Worm (Caenorhabditis elegans) whole organism, L3 larva: ENCODE results near the gene F46H6.5.

ENCODE experiments used
- ceh-9 ChIP-seq: sonication (generic microtip); optimal IDR thresholded peaks from 2 replicates; lab custom pipeline; 2018; ENCODE audit warnings: missing biosample characterization, missing genetic modification characterization
- daf-12 ChIP-seq: fragments of 150-350 bp; optimal IDR thresholded peaks from 2 replicates; lab custom pipeline; 2014; ENCODE audit warnings: missing biosample characterization, missing genetic modification reagents, missing genetic modification characterization
- egl-27 ChIP-seq: sonication (generic microtip); optimal IDR thresholded peaks from 4 replicates; lab custom pipeline; 2017; ENCODE audit warnings: missing biosample characterization, missing genetic modification reagents, missing genetic modification characterization
- fkh-10 ChIP-seq: sonication (generic microtip); optimal IDR thresholded peaks from 2 replicates; lab custom pipeline; 2017; ENCODE audit warnings: missing biosample characterization, missing genetic modification reagents, missing genetic modification characterization
- lin-39 ChIP-seq: fragments of 150-350 bp; optimal IDR thresholded peaks from 2 replicates; lab custom pipeline; 2018; ENCODE audit warnings: missing biosample characterization, missing genetic modification reagents, missing genetic modification characterization
- mdl-1 ChIP-seq: fragments of 150-350 bp; optimal IDR thresholded peaks from 2 replicates; lab custom pipeline; 2014; ENCODE audit warnings: missing biosample characterization, missing genetic modification characterization
- nhr-237 ChIP-seq: fragments of 150-350 bp; optimal IDR thresholded peaks from 2 replicates; lab custom pipeline; 2014; ENCODE audit warnings: missing biosample characterization, missing genetic modification characterization
- pqm-1 ChIP-seq: fragments of 150-350 bp; optimal IDR thresholded peaks from 2 replicates; lab custom pipeline; 2017; ENCODE audit warnings: missing biosample characterization, missing genetic modification characterization, inconsistent platforms
- snpc-4 ChIP-seq: fragments of 150-350 bp; optimal IDR thresholded peaks from 2 replicates; lab custom pipeline; 2014; ENCODE audit warnings: missing biosample characterization, missing genetic modification characterization

DNA sequence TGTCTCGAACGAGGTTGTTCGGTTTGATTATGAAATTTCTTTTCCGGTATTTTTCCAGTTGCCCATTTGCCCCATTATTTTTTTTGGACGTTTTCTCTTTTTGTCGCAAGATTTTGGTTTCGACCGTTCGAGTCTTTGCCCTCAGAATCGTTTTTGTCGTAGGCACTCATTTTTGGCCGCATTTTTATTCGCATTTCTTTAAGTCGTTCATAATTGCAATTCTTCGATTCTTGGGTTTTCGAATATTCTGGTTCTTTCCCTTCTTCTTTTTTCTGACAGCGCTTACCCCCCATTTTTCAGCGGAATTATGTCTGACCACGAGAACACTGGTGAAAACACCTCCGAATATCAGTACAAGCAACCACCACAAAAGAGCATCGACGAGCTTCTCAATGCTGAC is 16.2 kb upstream of the F46H6.5 start, which contains the start of gene rhi-1:
- no peak for TF ChIP-seq egl-27 (tag; lab: Kevin White, UChicago)
- no peak for TF ChIP-seq lin-39 (tag; lab: Kevin White, UChicago)
- TF ChIP-seq daf-12 (tag; lab: Kevin White, UChicago), result no peak
- no peak for TF ChIP-seq mdl-1 (tag; lab: Kevin White, UChicago)
- TF ChIP-seq ceh-9 (tag; lab: Kevin White, UChicago), result no peak
- no peak for TF ChIP-seq pqm-1
- no peak for TF ChIP-seq nhr-237 (tag; lab: Kevin White, UChicago)
- no peak for TF ChIP-seq snpc-4 (tag; lab: Kevin White, UChicago)
- no peak for TF ChIP-seq fkh-10 (GFP tag; lab: Kevin White, UChicago)
